Worm (Caenorhabditis elegans) whole organism, L4 larva: ENCODE results near the gene clec-240.
A peak's percentile ranks its signal among the peaks of the same experiment; 100 is the strongest.

ENCODE experiments used
- D1046.2 ChIP-seq: fragments of 200-800 bp; sonication (Bioruptor generic); IDR thresholded peaks from 2 replicates; pipeline ENCODE4 v1.3.6; 2022; ENCODE audit warnings: missing genetic modification characterization, missing compliant biosample characterization
- F10B5.3 ChIP-seq: sonication (generic microtip); optimal IDR thresholded peaks from 2 replicates; lab custom pipeline; 2016; ENCODE audit warnings: mild to moderate bottlenecking, missing genetic modification characterization, missing compliant biosample characterization
- F26F4.8 ChIP-seq: fragments of 200-800 bp; sonication (Bioruptor generic); conservative IDR thresholded peaks from 2 replicates; pipeline ENCODE4 v1.3.6; 2022; ENCODE audit warnings: missing genetic modification characterization, missing compliant biosample characterization
- F37D6.2 ChIP-seq: sonication (generic microtip); optimal IDR thresholded peaks from 2 replicates; lab custom pipeline; 2016; ENCODE audit warnings: mild to moderate bottlenecking, missing genetic modification characterization, missing compliant biosample characterization
- F49E8.2 ChIP-seq: sonication (generic microtip); optimal IDR thresholded peaks from 2 replicates; lab custom pipeline; 2016; ENCODE audit warnings: missing compliant biosample characterization, mild to moderate bottlenecking, missing genetic modification characterization, borderline replicate concordance
- Y48G9A.11 ChIP-seq: fragments of 200-800 bp; sonication (Bioruptor generic); IDR thresholded peaks from 2 replicates; pipeline ENCODE4 v1.3.6; 2022; ENCODE audit warnings: missing genetic modification reagents, missing genetic modification characterization, missing compliant biosample characterization
- Y75B8A.6 ChIP-seq: fragments of 200-800 bp; sonication (Bioruptor generic); IDR thresholded peaks from 2 replicates; pipeline ENCODE4 v1.3.6; 2022; ENCODE audit warnings: missing genetic modification reagents, missing genetic modification characterization, missing compliant biosample characterization
- aha-1 ChIP-seq: fragments of 150-350 bp; peaks from one replicate; lab custom pipeline; 2014; ENCODE audit warnings: missing biosample characterization, missing genetic modification characterization
- aly-2 ChIP-seq: sonication (generic microtip); optimal IDR thresholded peaks from 2 replicates; lab custom pipeline; 2018; ENCODE audit warnings: missing biosample characterization, missing genetic modification characterization
- ama-1 ChIP-seq: fragments of 150-350 bp; optimal IDR thresholded peaks from 2 replicates; lab custom pipeline; 2014; ENCODE audit warnings: inconsistent platforms, mixed read lengths
- attf-4 ChIP-seq: sonication (generic microtip); optimal IDR thresholded peaks from 3 replicates; lab custom pipeline; 2017; ENCODE audit warnings: missing biosample characterization, missing genetic modification characterization
- ceh-32 ChIP-seq: sonication (generic microtip); optimal IDR thresholded peaks from 2 replicates; lab custom pipeline; 2016; ENCODE audit warnings: mild to moderate bottlenecking, missing genetic modification characterization, missing compliant biosample characterization; ENCODE audit not compliant: poor library complexity
- ceh-82 ChIP-seq: sonication (generic microtip); optimal IDR thresholded peaks from 2 replicates; lab custom pipeline; 2017; ENCODE audit warnings: missing biosample characterization, missing genetic modification characterization
- ces-1 ChIP-seq: fragments of 150-350 bp; sonication (generic microtip); optimal IDR thresholded peaks from 4 replicates; lab custom pipeline; 2014; ENCODE audit warnings: missing biosample characterization, missing genetic modification reagents, missing genetic modification characterization
- cey-2 ChIP-seq: sonication (generic microtip); optimal IDR thresholded peaks from 3 replicates; lab custom pipeline; 2017; ENCODE audit warnings: missing genetic modification characterization, mild to moderate bottlenecking, missing compliant biosample characterization, antibody characterized with exemption, borderline replicate concordance; ENCODE audit not compliant: insufficient read depth
- daf-12 ChIP-seq: fragments of 150-350 bp; optimal IDR thresholded peaks from 2 replicates; lab custom pipeline; 2014; ENCODE audit warnings: missing biosample characterization, missing genetic modification reagents, missing genetic modification characterization
- daf-16 ChIP-seq, 3 experiments: sonication (generic microtip); optimal IDR thresholded peaks; 2 replicates each; lab custom pipeline; 2016 to 2017; ENCODE audit warnings: missing genetic modification characterization in 3 of 3, missing genetic modification reagents in 3 of 3, mild to moderate bottlenecking in 2 of 3, missing compliant biosample characterization in 2 of 3, missing biosample characterization in 1 of 3, moderate library complexity in 1 of 3
- daf-8 ChIP-seq: fragments of 200-800 bp; sonication (Bioruptor generic); IDR thresholded peaks from 2 replicates; pipeline ENCODE4 v1.3.6; 2022; ENCODE audit warnings: missing genetic modification characterization, missing compliant biosample characterization
- dmd-8 ChIP-seq: fragments of 200-800 bp; sonication (Bioruptor generic); IDR thresholded peaks from 2 replicates; pipeline ENCODE4 v1.3.6; 2022; ENCODE audit warnings: missing genetic modification characterization, missing compliant biosample characterization
- dpl-1 ChIP-seq: fragments of 150-350 bp; optimal IDR thresholded peaks from 2 replicates; lab custom pipeline; 2014; ENCODE audit warnings: missing biosample characterization, missing genetic modification reagents, missing genetic modification characterization
- duxl-1 ChIP-seq: sonication (generic microtip); optimal IDR thresholded peaks from 2 replicates; lab custom pipeline; 2016; ENCODE audit warnings: mild to moderate bottlenecking, missing genetic modification characterization, moderate library complexity, missing compliant biosample characterization; ENCODE audit not compliant: poor library complexity
- dve-1 ChIP-seq: sonication (generic microtip); optimal IDR thresholded peaks from 2 replicates; lab custom pipeline; 2017; ENCODE audit warnings: antibody characterized with exemption, mild to moderate bottlenecking, missing genetic modification characterization, missing compliant biosample characterization; ENCODE audit not compliant: insufficient read depth
- fkh-10 ChIP-seq: fragments of 150-350 bp; optimal IDR thresholded peaks from 2 replicates; lab custom pipeline; 2014; ENCODE audit warnings: missing biosample characterization, missing genetic modification reagents, missing genetic modification characterization
- hmg-1.1 ChIP-seq: fragments of 200-800 bp; sonication (Bioruptor generic); IDR thresholded peaks from 2 replicates; pipeline ENCODE4 v1.3.6; 2022; ENCODE audit warnings: missing genetic modification reagents, missing genetic modification characterization, missing compliant biosample characterization
- jun-1 ChIP-seq: fragments of 150-350 bp; optimal IDR thresholded peaks from 2 replicates; lab custom pipeline; 2014; ENCODE audit warnings: missing biosample characterization, missing genetic modification reagents, missing genetic modification characterization
- lin-13 ChIP-seq: fragments of 150-350 bp; optimal IDR thresholded peaks from 2 replicates; lab custom pipeline; 2014; ENCODE audit warnings: missing biosample characterization, missing genetic modification reagents, missing genetic modification characterization
- lin-38 ChIP-seq: fragments of 200-800 bp; sonication (Bioruptor generic); IDR thresholded peaks from 2 replicates; pipeline ENCODE4 v1.3.6; 2022; ENCODE audit warnings: missing genetic modification reagents, missing genetic modification characterization, missing compliant biosample characterization
- lin-39 ChIP-seq: fragments of 150-350 bp; optimal IDR thresholded peaks from 2 replicates; lab custom pipeline; 2014; ENCODE audit warnings: missing biosample characterization, missing genetic modification reagents, missing genetic modification characterization
- madf-9 ChIP-seq: fragments of 200-800 bp; sonication (Bioruptor generic); conservative IDR thresholded peaks from 2 replicates; pipeline ENCODE4 v1.3.6; 2022; ENCODE audit warnings: missing genetic modification reagents, missing genetic modification characterization, missing compliant biosample characterization
- mdl-1 ChIP-seq, 2 experiments: fragments of 150-350 bp in 1 of 2; sonication (generic microtip) in 1 of 2; optimal IDR thresholded peaks; 2 replicates each; lab custom pipeline; 2014 to 2017; ENCODE audit warnings: missing biosample characterization in 2 of 2, missing genetic modification characterization in 2 of 2
- mxl-2 ChIP-seq: fragments of 200-800 bp; sonication (Bioruptor generic); conservative IDR thresholded peaks from 2 replicates; pipeline ENCODE4 v1.3.6; 2022; ENCODE audit warnings: missing genetic modification reagents, missing genetic modification characterization, missing compliant biosample characterization
- mxl-3 ChIP-seq: fragments of 200-800 bp; sonication (Bioruptor generic); optimal IDR thresholded peaks from 2 replicates; lab custom pipeline; 2018; ENCODE audit warnings: mild to moderate bottlenecking, missing genetic modification characterization, missing compliant biosample characterization
- nhr-10 ChIP-seq: fragments of 150-350 bp; optimal IDR thresholded peaks from 2 replicates; lab custom pipeline; 2014; ENCODE audit warnings: missing biosample characterization, missing genetic modification characterization
- nhr-102 ChIP-seq: sonication (generic microtip); optimal IDR thresholded peaks from 2 replicates; lab custom pipeline; 2016; ENCODE audit warnings: mild to moderate bottlenecking, missing genetic modification characterization, moderate library complexity, missing compliant biosample characterization
- nhr-11 ChIP-seq: fragments of 150-350 bp; optimal IDR thresholded peaks from 2 replicates; lab custom pipeline; 2014; ENCODE audit warnings: missing biosample characterization, missing genetic modification characterization
- nhr-25 ChIP-seq: sonication (generic microtip); optimal IDR thresholded peaks from 2 replicates; lab custom pipeline; 2017; ENCODE audit warnings: missing genetic modification characterization, mild to moderate bottlenecking, missing compliant biosample characterization, antibody characterized with exemption, moderate library complexity, borderline replicate concordance; ENCODE audit not compliant: insufficient read depth
- nhr-28 ChIP-seq: fragments of 150-350 bp; optimal IDR thresholded peaks from 2 replicates; lab custom pipeline; 2014; ENCODE audit warnings: missing biosample characterization, missing genetic modification characterization
- nhr-41 ChIP-seq: fragments of 200-800 bp; sonication (Bioruptor generic); IDR thresholded peaks from 2 replicates; pipeline ENCODE4 v1.3.6; 2022; ENCODE audit warnings: missing genetic modification reagents, missing genetic modification characterization, missing compliant biosample characterization
- nhr-42 ChIP-seq: fragments of 200-800 bp; sonication (Bioruptor generic); IDR thresholded peaks from 2 replicates; pipeline ENCODE4 v1.3.6; 2022; ENCODE audit warnings: missing genetic modification characterization, missing compliant biosample characterization
- nhr-77 ChIP-seq: fragments of 150-350 bp; optimal IDR thresholded peaks from 2 replicates; lab custom pipeline; 2014; ENCODE audit warnings: missing biosample characterization, missing genetic modification characterization
- php-3 ChIP-seq: fragments of 200-800 bp; sonication (Bioruptor generic); IDR thresholded peaks from 2 replicates; pipeline ENCODE4 v1.3.6; 2022; ENCODE audit warnings: missing genetic modification reagents, missing genetic modification characterization, missing compliant biosample characterization
- skn-1 ChIP-seq: fragments of 150-350 bp; optimal IDR thresholded peaks from 2 replicates; lab custom pipeline; 2014; ENCODE audit warnings: missing biosample characterization, missing genetic modification characterization
- snpc-1.2 ChIP-seq: fragments of 200-800 bp; sonication (Bioruptor generic); IDR thresholded peaks from 2 replicates; pipeline ENCODE4 v1.3.6; 2022; ENCODE audit warnings: missing genetic modification reagents, missing genetic modification characterization, missing compliant biosample characterization
- spr-3 ChIP-seq: fragments of 200-800 bp; sonication (Bioruptor generic); optimal IDR thresholded peaks from 2 replicates; lab custom pipeline; 2018; ENCODE audit warnings: mild to moderate bottlenecking, missing genetic modification characterization, missing compliant biosample characterization
- tra-1 ChIP-seq: fragments of 200-800 bp; sonication (Bioruptor generic); IDR thresholded peaks from 2 replicates; pipeline ENCODE4 v1.3.6; 2022; ENCODE audit warnings: missing genetic modification reagents, missing genetic modification characterization, missing compliant biosample characterization
- unc-62 ChIP-seq, 3 experiments: fragments of 150-350 bp in 1 of 3; sonication (generic microtip); optimal IDR thresholded peaks in 2 of 3; peaks in 1 of 3; 1 replicate in 1 of 3; 2 replicates in 2 of 3; lab custom pipeline; 2014 to 2017; ENCODE audit warnings: missing biosample characterization in 3 of 3, missing genetic modification characterization in 3 of 3, missing genetic modification reagents in 3 of 3, missing genotype in 1 of 3
- zag-1 ChIP-seq: fragments of 150-350 bp; optimal IDR thresholded peaks from 2 replicates; lab custom pipeline; 2014; ENCODE audit warnings: missing biosample characterization, missing genetic modification characterization
- zip-11 ChIP-seq: fragments of 200-800 bp; sonication (Bioruptor generic); IDR thresholded peaks from 2 replicates; pipeline ENCODE4 v1.3.6; 2022; ENCODE audit warnings: missing genetic modification characterization, missing compliant biosample characterization
- ztf-11 ChIP-seq: fragments of 150-350 bp; optimal IDR thresholded peaks from 2 replicates; lab custom pipeline; 2014; ENCODE audit warnings: missing biosample characterization, missing genetic modification characterization
- ztf-7 ChIP-seq: fragments of 150-350 bp; optimal IDR thresholded peaks from 2 replicates; lab custom pipeline; 2014; ENCODE audit warnings: missing biosample characterization, missing genetic modification characterization

clec-240 gene

ce11 chrV:16965655-16966054, 44.2 kb upstream of the clec-240 start, which contains the start of gene efl-1 (continued):
- TF ChIP-seq madf-9 (no peak; the same call in 1 of the 2 replicates), D1046.2 (GFP tag; lab: Robert Waterston, UW) (no peak), mxl-3 (GFP tag; lab: Kevin White, UChicago) (no peak), unc-62 (GFP tag; optimal IDR thresholded peaks at IDR 0.05 in 1 of 2; lab: Kevin White, UChicago) (peak in 1 of 2 experiments; percentile 92), unc-62 (tag; optimal IDR thresholded peaks at IDR 0.05; lab: Kevin White, UChicago) (no peak), spr-3 (peak; percentile 62), zip-11 (GFP tag; lab: Robert Waterston, UW) (no peak), ceh-82 (no peak), Y48G9A.11 (0 out of 2 replicates have a peak, but pooled peaks have one; percentile 8), dpl-1 (GFP tag; lab: Kevin White, UChicago) (peak; percentile 100), Y75B8A.6 (GFP tag; lab: Robert Waterston, UW) (no peak), nhr-41 (GFP tag; lab: Robert Waterston, UW) (no peak), ces-1 (GFP tag; lab: Kevin White, UChicago) (peak; percentile 45), php-3 (no peak), nhr-11 (tag; lab: Kevin White, UChicago) (peak; percentile 78), lin-38 (GFP tag; lab: Robert Waterston, UW) (peak; percentile 99), skn-1 (tag; lab: Kevin White, UChicago) (no peak), jun-1 (tag; lab: Kevin White, UChicago) (peak; percentile 62), F26F4.8 (no peak), mxl-2 (GFP tag; lab: Robert Waterston, UW) (no peak), zag-1 (no peak), hmg-1.1 (GFP tag; lab: Robert Waterston, UW) (peak; percentile 84), nhr-25 (tag; lab: Kevin White, UChicago) (peak; percentile 52), ztf-7 (tag; lab: Kevin White, UChicago) (peak; percentile 80), mdl-1 (tag; optimal IDR thresholded peaks at IDR 0.05; lab: Kevin White, UChicago) (peak in 1 of 2 experiments; percentile 37), dve-1 (tag; lab: Kevin White, UChicago) (peak; percentile 89), aly-2 (tag; lab: Kevin White, UChicago) (no peak), lin-39 (tag; lab: Kevin White, UChicago) (no peak), ama-1 (lab: Kevin White, UChicago) (peak; percentile 66), nhr-28 (tag; lab: Kevin White, UChicago) (peak; percentile 79), F37D6.2 (tag; lab: Kevin White, UChicago) (peak; percentile 55), aha-1 (tag; lab: Kevin White, UChicago) (peak; percentile 98), snpc-1.2 (GFP tag; lab: Robert Waterston, UW) (no peak), F10B5.3 (no peak), cey-2 (no peak), ztf-11 (tag; lab: Kevin White, UChicago) (no peak), ceh-32 (tag; lab: Kevin White, UChicago) (no peak), daf-8 (GFP tag; lab: Robert Waterston, UW) (no peak), tra-1 (GFP tag; lab: Robert Waterston, UW) (no peak), daf-12 (tag; lab: Kevin White, UChicago) (no peak), duxl-1 (tag; lab: Kevin White, UChicago) (peak; percentile 95), nhr-42 (GFP tag; lab: Robert Waterston, UW) (peak; percentile 38; the same call in 1 of the 2 replicates), daf-16 (GFP tag; optimal IDR thresholded peaks at IDR 0.05; lab: Kevin White, UChicago) (peak in 1 of 2 experiments; percentile 25), daf-16 (tag; optimal IDR thresholded peaks at IDR 0.05; lab: Kevin White, UChicago) (peak; percentile 31), F49E8.2 (tag; lab: Kevin White, UChicago) (peak; percentile 12), nhr-77 (tag; lab: Kevin White, UChicago) (peak; percentile 87), dmd-8 (GFP tag; lab: Robert Waterston, UW) (no peak), attf-4 (tag; lab: Kevin White, UChicago) (no peak), fkh-10 (GFP tag; lab: Kevin White, UChicago) (peak; percentile 79), nhr-102 (tag; lab: Kevin White, UChicago) (peak; percentile 79), nhr-10 (tag; lab: Kevin White, UChicago) (no peak), lin-13 (GFP tag; lab: Kevin White, UChicago) (peak; percentile 71)
